Fruit fly (Drosophila melanogaster): Measurements from ENCODE around the gene Ugt303A1.

Ugt303A1 gene

DNA sequence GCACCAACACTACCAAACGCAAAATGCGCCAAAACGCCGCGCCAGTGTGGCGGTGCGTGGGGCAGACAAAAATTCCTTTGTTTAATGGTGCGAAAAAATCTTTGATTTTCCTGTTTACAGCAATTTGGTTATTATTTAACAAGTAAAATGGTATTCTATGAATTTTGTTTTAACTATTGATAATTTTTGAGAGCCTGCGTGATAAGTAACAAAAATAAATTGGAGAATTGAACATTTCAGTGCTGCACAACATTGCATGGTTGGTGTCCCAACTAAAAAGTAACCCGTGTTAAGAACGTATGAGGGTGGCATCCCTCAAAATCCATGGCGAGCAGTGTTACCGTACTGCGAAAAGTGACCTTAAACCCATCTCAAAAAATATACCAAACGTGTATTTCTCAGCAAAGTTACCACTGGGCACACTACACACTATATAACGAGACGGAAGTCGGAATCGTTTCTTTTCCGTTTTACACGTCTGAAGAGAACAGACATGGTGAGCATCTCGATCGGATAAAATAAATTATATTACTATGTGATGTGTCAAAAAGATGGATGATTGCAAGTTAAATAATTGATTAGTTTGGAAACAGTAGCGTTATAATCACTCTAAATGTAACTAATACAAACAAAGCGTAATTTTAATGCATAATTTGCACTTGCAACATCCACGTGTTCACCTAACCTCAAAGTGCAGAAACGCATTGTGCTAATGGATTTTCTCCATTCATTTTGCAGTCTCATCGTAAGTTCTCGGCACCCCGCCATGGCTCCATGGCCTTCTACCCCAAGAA lies 46.3 kb downstream of the Ugt303A1 start, which contains the start of the genes CG6693 and RpL3 (continued):
- TF ChIP-seq PHDP (tag; optimal IDR thresholded peaks at IDR 0.05) (peak; percentile 86), CG15479 (GFP tag; optimal IDR thresholded peaks at IDR 0.05) (peak; percentile 64), CG6854 (GFP tag; optimal IDR thresholded peaks at IDR 0.05) (peak; percentile 88), D19B (GFP tag; optimal IDR thresholded peaks at IDR 0.05) (peak; percentile 53), CG9609 (GFP tag; optimal IDR thresholded peaks at IDR 0.05) (peak; percentile 51), Xbp1 (GFP tag; optimal IDR thresholded peaks at IDR 0.05) (peak; percentile 52), Doc2 (GFP tag; IDR thresholded peaks at IDR 0.05) (no peak), CG42726 (GFP tag; IDR thresholded peaks at IDR 0.05; ENCODE audit: partially characterized antibody) (peak; percentile 77; the same call in 1 of the 2 replicates), oc (tag; optimal IDR thresholded peaks at IDR 0.05) (peak; percentile 79), CG11247 (GFP tag; IDR thresholded peaks at IDR 0.05) (peak; percentile 73), crc (GFP tag; optimal IDR thresholded peaks at IDR 0.05) (no peak), Dip2 (GFP tag; IDR thresholded peaks at IDR 0.05) (no peak), croc (GFP tag; conservative IDR thresholded peaks at IDR 0.05) (no peak), CG5953 (GFP tag; IDR thresholded peaks at IDR 0.05) (peak; percentile 76), CG17912 (GFP tag; optimal IDR thresholded peaks at IDR 0.05) (peak; percentile 76), Bdp1 (GFP tag; optimal IDR thresholded peaks at IDR 0.05) (peak; percentile 50), odd (GFP tag; optimal IDR thresholded peaks at IDR 0.05) (peak; percentile 89), fu2 (GFP tag; optimal IDR thresholded peaks at IDR 0.05) (peak; percentile 37), crp (GFP tag; optimal IDR thresholded peaks at IDR 0.05) (peak in 1 of 2 experiments; percentile 34), HmgZ (tag; optimal IDR thresholded peaks at IDR 0.05) (peak; percentile 81), p53 (GFP tag; optimal IDR thresholded peaks at IDR 0.05) (peak; percentile 45), fru (optimal IDR thresholded peaks at IDR 0.05) (no peak), Mes4 (GFP tag; optimal IDR thresholded peaks at IDR 0.05) (peak; percentile 81), fd64A (GFP tag; optimal IDR thresholded peaks at IDR 0.05) (peak; percentile 89), Atf3 (GFP tag; optimal IDR thresholded peaks at IDR 0.05) (peak; percentile 32), lov (optimal IDR thresholded peaks at IDR 0.05) (no peak), lov (GFP tag; IDR thresholded peaks at IDR 0.05) (peak; percentile 91), Hmr (GFP tag; optimal IDR thresholded peaks at IDR 0.05) (peak; percentile 94), ken (GFP tag; IDR thresholded peaks at IDR 0.05) (peak; percentile 58; the same call in 2 of the 3 replicates), corto (GFP tag; optimal IDR thresholded peaks at IDR 0.05) (no peak), emc (GFP tag; optimal IDR thresholded peaks at IDR 0.05) (peak; percentile 53), CG10565 (GFP tag; optimal IDR thresholded peaks at IDR 0.05) (no peak), pita (GFP tag; optimal IDR thresholded peaks at IDR 0.05) (peak; percentile 87), CG6254 (GFP tag; optimal IDR thresholded peaks at IDR 0.05) (peak; percentile 45), az2 (GFP tag; optimal IDR thresholded peaks at IDR 0.05) (peak; percentile 5), bcd (GFP tag; optimal IDR thresholded peaks at IDR 0.05) (peak; percentile 79), psq (GFP tag; optimal IDR thresholded peaks at IDR 0.05) (no peak), Sin3A (optimal IDR thresholded peaks at IDR 0.05) (peak; percentile 99), jigr1 (GFP tag; IDR thresholded peaks at IDR 0.05) (no peak), sqz (GFP tag; optimal IDR thresholded peaks at IDR 0.05) (peak; percentile 87), bsh (GFP tag; optimal IDR thresholded peaks at IDR 0.05) (peak; percentile 63 to 66), BEAF-32 (GFP tag; optimal IDR thresholded peaks at IDR 0.05) (peak; percentile 61), CG4730 (GFP tag; IDR thresholded peaks at IDR 0.05) (peak; percentile 38), hth (optimal IDR thresholded peaks at IDR 0.05) (no peak), unc-4 (GFP tag; IDR thresholded peaks at IDR 0.05; ENCODE audit: partially characterized antibody) (0 out of 2 replicates have a peak, but pooled peaks have one; percentile 34), CG12744 (GFP tag; optimal IDR thresholded peaks at IDR 0.05) (peak; percentile 38), CG17568 (GFP tag; optimal IDR thresholded peaks at IDR 0.05) (peak; percentile 89), CG13287 (GFP tag; IDR thresholded peaks at IDR 0.05; ENCODE audit: partially characterized antibody) (peak; percentile 55; the same call in 1 of the 2 replicates), MTF-1 (GFP tag; optimal IDR thresholded peaks at IDR 0.05; ENCODE audit: borderline replicate concordance) (peak; percentile 96)
